Fruit fly (Drosophila melanogaster): ENCODE results near the gene CG15385.

Gene CG15385

DNA sequence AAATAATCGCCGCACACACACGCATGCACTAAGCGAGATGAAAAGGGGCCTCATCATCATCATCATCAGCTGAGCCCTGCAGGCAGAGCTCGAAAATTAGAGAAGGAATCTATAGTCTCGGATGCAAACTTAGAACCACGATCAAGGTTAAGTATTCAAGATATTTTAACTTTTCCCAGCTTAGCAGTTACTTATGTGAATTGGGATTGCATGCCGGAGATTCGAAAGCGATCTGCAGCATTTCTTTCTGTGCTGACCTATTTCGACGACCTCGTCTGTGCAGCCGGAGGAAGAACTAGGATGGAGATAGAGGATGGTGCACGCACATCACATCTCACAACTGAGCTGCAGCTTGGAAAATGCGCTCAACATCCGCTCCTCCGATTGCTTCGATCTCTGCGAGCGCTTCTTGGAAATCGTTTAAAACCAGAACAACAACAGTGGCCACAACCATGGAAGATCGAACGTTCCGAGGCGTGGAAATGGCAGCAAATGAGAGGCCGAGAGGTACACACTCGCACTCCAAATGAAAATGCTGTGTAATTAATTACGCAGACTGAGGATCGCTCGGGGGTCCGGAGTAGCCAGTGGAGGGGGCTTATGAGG is 29.5 kb downstream of the CG15385 start (continued):
- TF ChIP-seq amos (GFP tag; IDR thresholded peaks at IDR 0.05; ENCODE audit: partially characterized antibody) (no peak), Abd-B (GFP tag; optimal IDR thresholded peaks at IDR 0.05) (peak; percentile 9), onecut (GFP tag; IDR thresholded peaks at IDR 0.05) (peak; percentile 63), tup (GFP tag; optimal IDR thresholded peaks at IDR 0.05) (peak; percentile 35), inv (GFP tag; IDR thresholded peaks at IDR 0.05; ENCODE audit: partially characterized antibody) (no peak), oc (tag; optimal IDR thresholded peaks at IDR 0.05) (no peak), lola (GFP tag; optimal IDR thresholded peaks at IDR 0.05) (peak in 1 of 3 experiments; percentile 92), HLH54F (GFP tag; optimal IDR thresholded peaks at IDR 0.05) (peak; percentile 29), D19B (GFP tag; optimal IDR thresholded peaks at IDR 0.05) (no peak), CG3838 (GFP tag; optimal IDR thresholded peaks at IDR 0.05) (no peak), sisA (GFP tag; IDR thresholded peaks at IDR 0.05) (peak; percentile 59), maf-S (GFP tag; optimal IDR thresholded peaks at IDR 0.05) (no peak), CG4282 (GFP tag; optimal IDR thresholded peaks at IDR 0.05) (no peak), H2.0 (GFP tag; IDR thresholded peaks at IDR 0.05) (peak; percentile 58; the same call in 1 of the 2 replicates), CG4707 (GFP tag; optimal IDR thresholded peaks at IDR 0.05) (peak; percentile 44), CG9876 (GFP tag; optimal IDR thresholded peaks at IDR 0.05) (peak; percentile 53), gt (GFP tag; IDR thresholded peaks at IDR 0.05) (peak; percentile 68; the same call in 1 of the 2 replicates), CG4360 (GFP tag; IDR thresholded peaks at IDR 0.05) (peak; percentile 49), CG13624 (GFP tag; optimal IDR thresholded peaks at IDR 0.05) (peak; percentile 11), zf30C (GFP tag; optimal IDR thresholded peaks at IDR 0.05) (no peak), zen (tag; optimal IDR thresholded peaks at IDR 0.05) (peak; percentile 79), CG33557 (GFP tag; optimal IDR thresholded peaks at IDR 0.05) (peak; percentile 91), CG8281 (tag; optimal IDR thresholded peaks at IDR 0.05) (no peak), CG16815 (GFP tag; optimal IDR thresholded peaks at IDR 0.05) (peak; percentile 92), Gsc (GFP tag; IDR thresholded peaks at IDR 0.05) (no peak), NC2β (GFP tag; optimal IDR thresholded peaks at IDR 0.05) (peak; percentile 76), CG12659 (GFP tag; optimal IDR thresholded peaks at IDR 0.05) (no peak), al (GFP tag; IDR thresholded peaks at IDR 0.05) (no peak), Neu2 (GFP tag; optimal IDR thresholded peaks at IDR 0.05; ENCODE audit: borderline replicate concordance) (peak; percentile 14), sim (GFP tag; IDR thresholded peaks at IDR 0.05) (peak; percentile 83), knrl (GFP tag; IDR thresholded peaks at IDR 0.05; ENCODE audit: partially characterized antibody) (no peak), p53 (GFP tag; optimal IDR thresholded peaks at IDR 0.05) (peak; percentile 32), croc (GFP tag; conservative IDR thresholded peaks at IDR 0.05) (peak; percentile 71), pnt (GFP tag; optimal IDR thresholded peaks at IDR 0.05) (peak; percentile 72), CG7839 (tag; optimal IDR thresholded peaks at IDR 0.05) (peak; percentile 67), CG7556 (GFP tag; optimal IDR thresholded peaks at IDR 0.05) (peak; percentile 64), CG17612 (GFP tag; IDR thresholded peaks at IDR 0.05) (no peak), gsb (GFP tag; IDR thresholded peaks at IDR 0.05) (no peak), CG11398 (GFP tag; optimal IDR thresholded peaks at IDR 0.05) (peak; percentile 64), lab (GFP tag; optimal IDR thresholded peaks at IDR 0.05) (no peak), hth (optimal IDR thresholded peaks at IDR 0.05) (no peak), ab (GFP tag; optimal IDR thresholded peaks at IDR 0.05) (no peak), mirr (GFP tag; optimal IDR thresholded peaks at IDR 0.05) (no peak), CG13894 (tag; optimal IDR thresholded peaks at IDR 0.05) (no peak), btn (GFP tag; optimal IDR thresholded peaks at IDR 0.05) (peak; percentile 71), cas (GFP tag; IDR thresholded peaks at IDR 0.05) (no peak), CG14441 (GFP tag; IDR thresholded peaks at IDR 0.05) (no peak), CG11504 (tag; optimal IDR thresholded peaks at IDR 0.05) (peak; percentile 30), Vsx1 (GFP tag; optimal IDR thresholded peaks at IDR 0.05) (no peak), Optix (GFP tag; IDR thresholded peaks at IDR 0.05) (peak; percentile 72; the same call in 2 of the 3 replicates)
